Fruit fly (Drosophila melanogaster): ENCODE results near the gene CG11912.

DNA sequence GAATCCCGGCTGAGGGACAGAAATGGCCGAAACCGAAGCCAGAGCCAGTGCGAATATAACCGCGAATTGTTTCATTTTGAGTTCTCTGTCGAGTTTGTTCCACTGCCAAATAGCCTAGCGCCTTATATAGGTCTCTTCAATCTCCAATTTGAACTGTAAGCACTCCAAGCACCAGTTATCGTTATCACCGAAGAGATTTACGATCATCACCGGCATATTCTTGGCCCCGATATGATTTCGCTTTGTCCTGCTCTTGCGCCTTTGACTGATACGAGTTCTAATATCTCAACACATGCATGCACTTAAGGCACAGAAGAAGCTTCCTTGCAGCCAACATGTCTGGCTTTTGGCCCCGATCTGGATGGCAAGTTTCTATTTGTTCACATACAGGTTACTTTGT, at the start of gene CG11912:
- TF ChIP-seq CG8478 (optimal IDR thresholded peaks at IDR 0.05), result no peak
- TF ChIP-seq CTCF (optimal IDR thresholded peaks at IDR 0.05), result no peak

All from S2 (cell line).